Fruit fly (Drosophila melanogaster) whole organism, embryonic: ENCODE results near the gene wg.
A peak's percentile ranks its signal among the peaks of the same experiment; 100 is the strongest.

ENCODE experiments used
- Bdp1 ChIP-seq: fragments of 200-800 bp; sonication (Bioruptor generic); optimal IDR thresholded peaks from 3 replicates; lab custom pipeline; 2016; ENCODE audit warnings: missing biosample characterization, missing genetic modification characterization
- Blimp-1 ChIP-seq: fragments of 200-800 bp; sonication (Bioruptor generic); optimal IDR thresholded peaks from 3 replicates; lab custom pipeline; 2018; ENCODE audit warnings: missing biosample characterization, missing genetic modification characterization, mild to moderate bottlenecking, moderate library complexity, missing genetic modification reagents
- CG10147 ChIP-seq: fragments of 200-800 bp; sonication (Bioruptor generic); optimal IDR thresholded peaks from 2 replicates; lab custom pipeline; 2019; ENCODE audit warnings: missing biosample characterization, mild to moderate bottlenecking, missing genetic modification characterization, moderate library complexity
- CG10565 ChIP-seq: fragments of 200-800 bp; sonication (Bioruptor generic); optimal IDR thresholded peaks from 3 replicates; lab custom pipeline; 2016; ENCODE audit warnings: missing biosample characterization, mild to moderate bottlenecking, missing genetic modification characterization
- CG11093 ChIP-seq: fragments of 200-800 bp; sonication (Bioruptor generic); IDR thresholded peaks from 3 replicates; pipeline ENCODE4 v1.3.6; 2022; ENCODE audit warnings: missing biosample characterization, missing genetic modification characterization
- CG17359 ChIP-seq: fragments of 200-800 bp; sonication (Bioruptor generic); optimal IDR thresholded peaks from 3 replicates; lab custom pipeline; 2018; ENCODE audit warnings: missing biosample characterization, mild to moderate bottlenecking, missing genetic modification characterization, moderate library complexity
- CG1832 ChIP-seq: fragments of 200-800 bp; sonication (Bioruptor generic); optimal IDR thresholded peaks from 2 replicates; lab custom pipeline; 2017; ENCODE audit warnings: missing biosample characterization, mild to moderate bottlenecking, missing genetic modification characterization, inconsistent platforms
- CG30020 ChIP-seq: fragments of 200-800 bp; optimal IDR thresholded peaks from 2 replicates; lab custom pipeline; 2019; ENCODE audit warnings: missing biosample characterization, mild to moderate bottlenecking, missing genetic modification characterization, moderate library complexity
- CG3065 ChIP-seq: fragments of 200-800 bp; sonication (Bioruptor generic); optimal IDR thresholded peaks from 2 replicates; lab custom pipeline; 2016; ENCODE audit warnings: missing biosample characterization, missing genetic modification characterization
- CG34376 ChIP-seq: fragments of 200-800 bp; sonication (Bioruptor generic); optimal IDR thresholded peaks from 2 replicates; lab custom pipeline; 2018; ENCODE audit warnings: missing biosample characterization, mild to moderate bottlenecking, missing genetic modification characterization
- CG8089 ChIP-seq: fragments of 200-800 bp; sonication (Bioruptor generic); optimal IDR thresholded peaks from 3 replicates; lab custom pipeline; 2016; ENCODE audit warnings: missing biosample characterization, missing genetic modification characterization
- CG8388 ChIP-seq: fragments of 200-800 bp; sonication (Bioruptor generic); optimal IDR thresholded peaks from 2 replicates; lab custom pipeline; 2019; ENCODE audit warnings: missing biosample characterization, mild to moderate bottlenecking, missing genetic modification characterization, moderate library complexity
- CG9437 ChIP-seq: fragments of 200-800 bp; sonication (Bioruptor generic); optimal IDR thresholded peaks from 2 replicates; lab custom pipeline; 2018; ENCODE audit warnings: missing biosample characterization, mild to moderate bottlenecking, missing genetic modification characterization
- CG9727 ChIP-seq: fragments of 200-800 bp; sonication (Bioruptor generic); optimal IDR thresholded peaks from 3 replicates; lab custom pipeline; 2017; ENCODE audit warnings: missing biosample characterization, mild to moderate bottlenecking, missing genetic modification characterization
- CoRest ChIP-seq: fragments of 200-800 bp; sonication (Bioruptor generic); optimal IDR thresholded peaks from 3 replicates; lab custom pipeline; 2018; ENCODE audit warnings: missing biosample characterization, mild to moderate bottlenecking, missing genetic modification characterization, moderate library complexity
- Dll ChIP-seq: fragments of 200-800 bp; sonication (Bioruptor generic); IDR thresholded peaks from 4 replicates; pipeline ENCODE4 v1.3.6; 2022; ENCODE audit warnings: missing biosample characterization, missing genetic modification characterization; ENCODE audit not compliant: partially characterized antibody
- Doc2 ChIP-seq: fragments of 200-800 bp; sonication (Bioruptor generic); IDR thresholded peaks from 2 replicates; pipeline ENCODE4 v1.3.6; 2022; ENCODE audit warnings: missing biosample characterization, missing genetic modification characterization
- HLH54F ChIP-seq: fragments of 200-800 bp; sonication (Bioruptor generic); optimal IDR thresholded peaks from 3 replicates; lab custom pipeline; 2016; ENCODE audit warnings: missing biosample characterization, missing genetic modification characterization
- Hr3 ChIP-seq: fragments of 200-800 bp; sonication (Bioruptor generic); optimal IDR thresholded peaks from 3 replicates; lab custom pipeline; 2016; ENCODE audit warnings: missing biosample characterization, missing genetic modification characterization
- NC2α ChIP-seq: fragments of 200-800 bp; sonication (Bioruptor generic); optimal IDR thresholded peaks from 2 replicates; lab custom pipeline; 2016; ENCODE audit warnings: missing biosample characterization, missing genetic modification characterization
- NFAT ChIP-seq: fragments of 200-800 bp; sonication (Bioruptor generic); IDR thresholded peaks from 2 replicates; pipeline ENCODE4 v1.3.6; 2022; ENCODE audit warnings: missing biosample characterization, missing genetic modification characterization
- Optix ChIP-seq: fragments of 200-800 bp; sonication (Bioruptor generic); IDR thresholded peaks from 3 replicates; pipeline ENCODE4 v1.3.6; 2022; ENCODE audit warnings: missing biosample characterization, missing genetic modification characterization
- Six4 ChIP-seq: fragments of 200-800 bp; sonication (Bioruptor generic); optimal IDR thresholded peaks from 2 replicates; lab custom pipeline; 2016; ENCODE audit warnings: missing biosample characterization, missing genetic modification characterization
- Sox100B ChIP-seq: fragments of 200-800 bp; sonication (Bioruptor generic); optimal IDR thresholded peaks from 3 replicates; lab custom pipeline; 2018; ENCODE audit warnings: missing biosample characterization, mild to moderate bottlenecking, missing genetic modification characterization
- Xbp1 ChIP-seq: fragments of 200-800 bp; sonication (Bioruptor generic); optimal IDR thresholded peaks from 3 replicates; lab custom pipeline; 2016; ENCODE audit warnings: missing biosample characterization, mild to moderate bottlenecking, missing genetic modification characterization
- ash1 ChIP-seq: fragments of 200-800 bp; sonication (Bioruptor generic); optimal IDR thresholded peaks from 2 replicates; lab custom pipeline; 2018; ENCODE audit warnings: missing biosample characterization, mild to moderate bottlenecking, missing genetic modification characterization
- az2 ChIP-seq: fragments of 200-800 bp; sonication (Bioruptor generic); optimal IDR thresholded peaks from 3 replicates; lab custom pipeline; 2016; ENCODE audit warnings: missing biosample characterization, missing genetic modification characterization
- cg ChIP-seq: fragments of 200-800 bp; sonication (Bioruptor generic); optimal IDR thresholded peaks from 3 replicates; lab custom pipeline; 2019; ENCODE audit warnings: missing biosample characterization, mild to moderate bottlenecking, missing genetic modification characterization, moderate library complexity
- chif ChIP-seq, 2 experiments: fragments of 200-800 bp; sonication (Bioruptor generic); optimal IDR thresholded peaks; 3 replicates each; lab custom pipeline; 2016; ENCODE audit warnings: missing biosample characterization in 2 of 2, missing genetic modification characterization in 2 of 2
- ci ChIP-seq: fragments of 200-800 bp; sonication (Bioruptor generic); IDR thresholded peaks from 3 replicates; pipeline ENCODE4 v1.3.6; 2022; ENCODE audit warnings: missing biosample characterization, missing genetic modification characterization
- dati ChIP-seq: fragments of 200-800 bp; sonication (Bioruptor generic); IDR thresholded peaks from 2 replicates; pipeline ENCODE4 v1.3.6; 2022; ENCODE audit warnings: missing biosample characterization, missing genetic modification characterization
- dpn ChIP-seq, 2 experiments: fragments of 200-800 bp; sonication (Bioruptor generic); optimal IDR thresholded peaks; 3 replicates each; lab custom pipeline; 2016; ENCODE audit warnings: missing biosample characterization in 2 of 2, missing genetic modification characterization in 2 of 2
- emc ChIP-seq: fragments of 200-800 bp; sonication (Bioruptor generic); optimal IDR thresholded peaks from 2 replicates; lab custom pipeline; 2016; ENCODE audit warnings: missing biosample characterization, missing genetic modification characterization
- fd96Cb ChIP-seq: fragments of 200-800 bp; sonication (Bioruptor generic); optimal IDR thresholded peaks from 2 replicates; lab custom pipeline; 2018; ENCODE audit warnings: missing biosample characterization, mild to moderate bottlenecking, missing genetic modification characterization, moderate library complexity
- fu2 ChIP-seq: fragments of 200-800 bp; sonication (Bioruptor generic); optimal IDR thresholded peaks from 2 replicates; lab custom pipeline; 2016; ENCODE audit warnings: missing biosample characterization, missing genetic modification characterization
- gce ChIP-seq: fragments of 200-800 bp; sonication (Bioruptor generic); IDR thresholded peaks from 3 replicates; pipeline ENCODE4 v1.3.6; 2022; ENCODE audit warnings: missing biosample characterization, missing genetic modification characterization
- gcm2 ChIP-seq: fragments of 200-800 bp; sonication (Bioruptor generic); optimal IDR thresholded peaks from 2 replicates; lab custom pipeline; 2016; ENCODE audit warnings: missing biosample characterization, missing genetic modification characterization
- grn ChIP-seq: fragments of 200-800 bp; sonication (Bioruptor generic); optimal IDR thresholded peaks from 3 replicates; lab custom pipeline; 2017; ENCODE audit warnings: missing biosample characterization, missing genetic modification characterization
- h ChIP-seq: fragments of >200 bp; optimal IDR thresholded peaks from 2 replicates; lab custom pipeline; 2017
- her ChIP-seq: fragments of 200-800 bp; sonication (Bioruptor generic); optimal IDR thresholded peaks from 2 replicates; lab custom pipeline; 2016; ENCODE audit warnings: missing biosample characterization, missing genetic modification characterization
- nerfin-1 ChIP-seq: fragments of 200-800 bp; sonication (Bioruptor generic); optimal IDR thresholded peaks from 3 replicates; lab custom pipeline; 2019; ENCODE audit warnings: missing biosample characterization, mild to moderate bottlenecking, missing genetic modification characterization, moderate library complexity
- nerfin-2 ChIP-seq: fragments of 200-800 bp; sonication (Bioruptor generic); IDR thresholded peaks from 2 replicates; pipeline ENCODE4 v1.3.6; 2022; ENCODE audit warnings: missing biosample characterization, missing genetic modification characterization; ENCODE audit not compliant: partially characterized antibody
- pho ChIP-seq: fragments of 200-800 bp; sonication (Bioruptor generic); optimal IDR thresholded peaks from 2 replicates; lab custom pipeline; 2016; ENCODE audit warnings: missing biosample characterization, missing genetic modification characterization
- prd ChIP-seq, 3 experiments: fragments of >200 bp in 2 of 3; fragments of 200-800 bp in 1 of 3; sonication (Bioruptor generic) in 1 of 3; optimal IDR thresholded peaks in 2 of 3; IDR thresholded peaks in 1 of 3; 2 replicates in 2 of 3; 3 replicates in 1 of 3; pipeline versions ENCODE4 v1.3.6 to Lab custom; 2017 to 2022; ENCODE audit warnings: missing biosample characterization in 1 of 3, missing genetic modification characterization in 1 of 3
- pzg ChIP-seq: fragments of 200-800 bp; sonication (Bioruptor generic); optimal IDR thresholded peaks from 3 replicates; lab custom pipeline; 2018; ENCODE audit warnings: missing biosample characterization, mild to moderate bottlenecking, missing genetic modification characterization, moderate library complexity
- sc ChIP-seq, 3 experiments: fragments of >200 bp in 2 of 3; fragments of 200-800 bp in 1 of 3; sonication (Bioruptor generic) in 1 of 3; optimal IDR thresholded peaks; 2 replicates in 2 of 3; 3 replicates in 1 of 3; lab custom pipeline; 2017; ENCODE audit warnings: mild to moderate bottlenecking in 1 of 3, missing biosample characterization in 1 of 3, missing genetic modification characterization in 1 of 3, missing genetic modification reagents in 1 of 3
- sens-2 ChIP-seq: fragments of 200-800 bp; sonication (Bioruptor generic); IDR thresholded peaks from 2 replicates; pipeline ENCODE4 v1.3.6; 2022; ENCODE audit warnings: missing biosample characterization, missing genetic modification characterization
- sim ChIP-seq: fragments of 200-800 bp; sonication (Bioruptor generic); IDR thresholded peaks from 2 replicates; pipeline ENCODE4 v1.3.6; 2022; ENCODE audit warnings: missing biosample characterization, missing genetic modification characterization
- ssp ChIP-seq: fragments of 200-800 bp; sonication (Bioruptor generic); IDR thresholded peaks from 2 replicates; pipeline ENCODE4 v1.3.6; 2022; ENCODE audit warnings: missing biosample characterization, missing genetic modification characterization
- tio ChIP-seq: fragments of 200-800 bp; sonication (Bioruptor generic); optimal IDR thresholded peaks from 2 replicates; lab custom pipeline; 2017; ENCODE audit warnings: missing biosample characterization, missing genetic modification characterization, inconsistent platforms

Gene wg

dm6 chr2L:7295924-7296323 is 11.0 kb upstream of the wg start (continued):
- TF ChIP-seq CG8089 (GFP tag; lab: Kevin White, UChicago) (no peak), Optix (GFP tag; lab: Robert Waterston, UW) (peak; percentile 42; the same call in 1 of the 3 replicates), CG30020 (tag; lab: Kevin White, UChicago) (peak; percentile 52), prd (optimal IDR thresholded peaks at IDR 0.05; lab: Kevin White, UChicago) (no peak), prd (GFP tag; IDR thresholded peaks at IDR 0.05; lab: Robert Waterston, UW) (peak; percentile 93), pzg (GFP tag; lab: Kevin White, UChicago) (no peak), ssp (peak; percentile 40; the same call in 1 of the 2 replicates), CG9727 (peak; percentile 85), Six4 (peak; percentile 70), Dll (GFP tag; lab: Robert Waterston, UW) (no peak), CG34376 (no peak), dpn (GFP tag; optimal IDR thresholded peaks at IDR 0.05; lab: Kevin White, UChicago) (peak; percentile 54 to 69), sens-2 (GFP tag; lab: Robert Waterston, UW) (0 out of 2 replicates have a peak, but pooled peaks have one; percentile 8), CG8388 (GFP tag; lab: Kevin White, UChicago) (peak; percentile 85), Xbp1 (peak; percentile 69), NFAT (GFP tag; lab: Robert Waterston, UW) (no peak), ash1 (GFP tag; lab: Kevin White, UChicago) (no peak), ci (GFP tag; lab: Robert Waterston, UW) (peak; percentile 76; the same call in 2 of the 3 replicates), gcm2 (peak; percentile 19), Doc2 (no peak), emc (no peak), fu2 (GFP tag; lab: Kevin White, UChicago) (no peak), HLH54F (GFP tag; lab: Kevin White, UChicago) (peak; percentile 11), h (lab: Kevin White, UChicago) (no peak), tio (GFP tag; lab: Kevin White, UChicago) (peak; percentile 70), CG17359 (tag; lab: Kevin White, UChicago) (peak; percentile 73), her (GFP tag; lab: Kevin White, UChicago) (no peak), NC2α (GFP tag; lab: Kevin White, UChicago) (peak; percentile 36), CG3065 (GFP tag; lab: Kevin White, UChicago) (peak; percentile 57), sc (optimal IDR thresholded peaks at IDR 0.05; lab: Kevin White, UChicago) (no peak), sc (GFP tag; optimal IDR thresholded peaks at IDR 0.05; lab: Kevin White, UChicago) (peak; percentile 66), Bdp1 (GFP tag; lab: Kevin White, UChicago) (no peak), CG10565 (GFP tag; lab: Kevin White, UChicago) (no peak), sim (no peak; the same call in 1 of the 2 replicates), Hr3 (GFP tag; lab: Kevin White, UChicago) (peak; percentile 67), pho (GFP tag; lab: Kevin White, UChicago) (no peak), nerfin-2 (no peak), Blimp-1 (GFP tag; lab: Kevin White, UChicago) (peak; percentile 81), fd96Cb (peak; percentile 88), gce (GFP tag; lab: Robert Waterston, UW) (0 out of 3 replicates have a peak, but pooled peaks have one; percentile 67), CG1832 (no peak), cg (GFP tag; lab: Kevin White, UChicago) (no peak), Sox100B (GFP tag; lab: Kevin White, UChicago) (peak; percentile 86), chif (GFP tag; optimal IDR thresholded peaks at IDR 0.05; lab: Kevin White, UChicago) (peak; percentile 5 to 83), CG11093 (GFP tag; lab: Robert Waterston, UW) (peak; percentile 61; the same call in 1 of the 3 replicates), CG9437 (GFP tag; lab: Kevin White, UChicago) (peak; percentile 43), az2 (peak; percentile 80), grn (GFP tag; lab: Kevin White, UChicago) (no peak), CG10147 (peak; percentile 21), nerfin-1 (tag; lab: Kevin White, UChicago) (peak; percentile 77), dati (no peak), CoRest (tag; lab: Kevin White, UChicago) (peak; percentile 82)
